Worm (Caenorhabditis elegans): Measurements from ENCODE around the gene clec-146.

The clec-146 gene

DNA sequence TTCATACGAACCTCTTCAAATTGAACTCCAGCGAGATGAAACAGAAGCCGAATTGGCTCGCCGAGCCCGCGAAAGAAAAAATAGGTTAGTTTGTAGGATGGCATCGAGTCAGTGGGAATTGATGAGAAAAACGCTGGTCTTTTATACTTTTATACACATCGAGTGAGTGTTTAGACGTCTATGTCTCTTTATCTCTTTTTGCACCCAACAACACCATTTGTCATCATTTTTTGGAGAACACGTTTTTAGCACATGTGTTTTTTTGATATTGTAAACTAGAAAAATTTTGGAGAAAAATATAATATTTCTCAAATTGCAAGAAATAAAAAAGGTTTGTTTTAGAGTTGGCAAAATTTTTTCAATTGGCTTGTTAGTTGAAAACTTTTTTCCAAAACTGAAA, 30.8 kb upstream of the clec-146 start, which contains the start of gene gst-16:
Gene gst-16, minus strand, starts transcription at position 111 of the 400 bp plus-strand sequence.
- no peak for TF ChIP-seq rcor-1 (GFP tag; IDR thresholded peaks at IDR 0.05)
- TF ChIP-seq chd-7 (tag; optimal IDR thresholded peaks at IDR 0.05), result no peak

DNA sequence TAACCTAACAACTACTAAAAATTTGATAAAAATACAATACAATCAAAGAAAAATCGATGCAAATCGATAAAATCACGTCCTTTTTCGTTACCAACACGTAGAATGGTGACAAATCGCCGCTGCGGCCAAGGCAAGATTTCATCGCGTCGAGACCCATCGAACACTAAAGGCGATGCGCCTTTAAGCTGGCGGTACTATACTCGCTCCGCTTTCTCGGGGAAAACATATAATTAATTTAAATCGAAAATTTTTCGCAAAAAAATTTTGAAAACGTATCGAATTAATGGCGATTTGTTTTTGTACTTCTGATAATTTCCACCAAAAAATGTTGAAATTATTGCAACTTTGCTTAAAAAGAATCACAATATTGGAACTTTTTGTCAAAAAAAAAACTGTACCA, 28.6 kb upstream of the clec-146 start:
- 0 out of 2 replicates have a peak, but pooled peaks have one; percentile 13 for TF ChIP-seq madf-8 (GFP tag; conservative IDR thresholded peaks at IDR 0.05)
- peak; percentile 71 for TF ChIP-seq F33H1.4 (GFP tag; IDR thresholded peaks at IDR 0.05)
- peak; percentile 67 for TF ChIP-seq madf-6 (GFP tag; IDR thresholded peaks at IDR 0.05)

DNA sequence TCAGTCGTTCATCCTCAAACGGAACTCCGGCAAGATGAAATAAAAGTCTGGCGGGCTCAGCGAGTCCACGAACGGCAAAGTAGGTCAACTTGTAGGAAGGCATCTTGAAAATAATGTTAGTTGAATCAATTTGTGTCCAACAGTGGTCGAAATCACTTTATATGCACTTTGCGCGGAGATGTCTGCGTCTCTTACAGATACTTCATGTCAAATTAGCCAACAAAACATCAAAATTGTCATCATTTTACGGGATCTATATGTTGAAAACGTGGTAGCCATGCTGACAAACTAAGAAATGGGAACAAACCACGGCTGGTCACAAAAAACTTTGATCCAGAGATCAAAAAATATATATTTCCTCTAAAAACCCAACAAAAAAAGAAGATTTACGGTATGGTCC, 24.2 kb upstream of the clec-146 start, which contains the start of gene gst-12:
Gene gst-12, minus strand, starts transcription at position 254 of the 400 bp plus-strand sequence.
- TF ChIP-seq pha-4 (tag; optimal IDR thresholded peaks at IDR 0.05), result no peak
- no peak for TF ChIP-seq zim-3 (tag; optimal IDR thresholded peaks at IDR 0.05)
- TF ChIP-seq nfya-1 (tag; optimal IDR thresholded peaks at IDR 0.05; ENCODE audit: borderline replicate concordance, insufficient read depth), result no peak
- TF ChIP-seq ccch-3 (GFP tag; optimal IDR thresholded peaks at IDR 0.05), result no peak
- TF ChIP-seq ama-1 (optimal IDR thresholded peaks at IDR 0.05), result no peak
- no peak for TF ChIP-seq ama-1 (GFP tag; optimal IDR thresholded peaks at IDR 0.05)
- TF ChIP-seq dox-1 (GFP tag; IDR thresholded peaks at IDR 0.05), result no peak
- TF ChIP-seq rec-8 (tag; optimal IDR thresholded peaks at IDR 0.05), result no peak
- no peak for TF ChIP-seq ztf-22 (GFP tag; optimal IDR thresholded peaks at IDR 0.05)
- TF ChIP-seq ceh-40 (GFP tag; IDR thresholded peaks at IDR 0.05), result no peak
- no peak for TF ChIP-seq rpc-1 (optimal IDR thresholded peaks at IDR 0.05)
- no peak for TF ChIP-seq rpc-1 (tag; optimal IDR thresholded peaks at IDR 0.05)
- no peak for TF ChIP-seq F22D6.2 (tag; optimal IDR thresholded peaks at IDR 0.05)
- no peak for TF ChIP-seq dpl-1 (GFP tag; optimal IDR thresholded peaks at IDR 0.05)
- TF ChIP-seq nhr-90 (tag; optimal IDR thresholded peaks at IDR 0.05), result no peak
- TF ChIP-seq hlh-26 (GFP tag; conservative IDR thresholded peaks at IDR 0.05), result no peak

DNA sequence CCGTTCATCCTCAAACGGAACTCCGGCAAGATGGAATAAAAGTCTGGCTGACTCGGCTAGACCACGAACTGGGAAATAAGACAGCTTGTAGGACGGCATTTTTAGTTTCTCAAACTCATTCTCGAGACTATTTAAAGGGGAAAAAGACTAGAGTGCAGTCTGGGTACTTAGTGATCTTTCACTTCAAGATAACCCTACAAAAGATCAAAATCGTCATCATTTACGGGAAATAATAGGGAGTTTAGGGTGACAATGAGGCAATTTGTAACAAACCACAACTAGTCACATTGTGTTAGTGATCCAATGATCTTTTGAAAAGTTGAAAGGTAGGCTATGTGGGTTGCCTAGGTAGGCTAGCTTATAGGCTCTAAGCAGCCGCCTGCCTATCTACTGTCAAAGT, 22.4 kb upstream of the clec-146 start, which contains the start of gene gst-14:
Gene gst-14, minus strand, starts transcription at position 101 of the 400 bp plus-strand sequence.
- TF ChIP-seq lsy-27 (tag; optimal IDR thresholded peaks at IDR 0.05; ENCODE audit: borderline replicate concordance, insufficient read depth) (no peak), Y53G8AR.9 (GFP tag; conservative IDR thresholded peaks at IDR 0.05) (no peak), snpc-3.4 (tag; optimal IDR thresholded peaks at IDR 0.05) (no peak), madf-3 (GFP tag; IDR thresholded peaks at IDR 0.05) (no peak), F23B12.7 (tag; optimal IDR thresholded peaks at IDR 0.05; ENCODE audit: insufficient read depth) (no peak), dpl-1 (GFP tag; optimal IDR thresholded peaks at IDR 0.05) (no peak), madf-8 (GFP tag; conservative IDR thresholded peaks at IDR 0.05) (no peak), lin-54 (GFP tag; optimal IDR thresholded peaks at IDR 0.05) (no peak), sdz-38 (tag; optimal IDR thresholded peaks at IDR 0.05) (no peak)

DNA sequence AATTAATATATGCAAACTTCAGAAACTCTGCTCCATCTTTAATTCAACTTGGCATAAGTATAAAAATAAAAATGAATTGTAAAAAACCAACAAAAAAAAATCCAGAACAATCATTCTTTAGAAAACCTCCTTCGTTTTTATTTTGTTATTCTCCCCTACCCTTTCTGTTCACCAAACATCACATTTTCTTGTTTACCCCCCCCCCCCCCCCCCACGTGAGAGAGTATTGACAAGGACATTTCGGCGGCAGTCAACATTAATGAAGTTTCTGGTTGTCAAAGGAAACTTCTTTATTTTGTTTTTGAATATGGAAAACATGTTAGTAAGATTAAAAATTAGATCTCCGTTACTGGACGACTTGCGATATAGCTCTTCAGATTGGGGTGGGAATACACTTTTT, 20.9 kb upstream of the clec-146 start:
- TF ChIP-seq egrh-3 (GFP tag; IDR thresholded peaks at IDR 0.05) (0 out of 2 replicates have a peak, but pooled peaks have one; percentile 33), rec-8 (tag; optimal IDR thresholded peaks at IDR 0.05) (no peak)

DNA sequence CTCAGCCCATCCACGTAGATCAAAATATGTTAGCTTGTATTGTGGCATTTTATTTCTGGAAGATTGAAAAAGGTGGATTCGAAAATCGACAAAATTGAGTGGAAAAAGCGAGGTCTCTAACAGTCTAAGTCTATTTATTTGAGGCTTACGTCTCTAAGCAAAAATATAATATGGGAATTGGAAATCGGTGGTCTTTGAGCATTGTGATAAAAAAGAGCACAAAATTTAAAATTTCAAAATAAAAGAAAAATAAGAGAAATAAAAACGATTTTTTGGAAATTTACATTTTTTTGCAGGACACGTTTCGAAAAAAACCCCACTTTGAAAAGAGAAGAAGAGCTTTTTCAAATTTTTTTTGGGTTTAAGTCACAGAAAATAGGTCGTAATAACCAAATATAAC, 19.5 kb upstream of the clec-146 start, which contains the start of gene gst-15:
Gene gst-15, minus strand, starts transcription at position 101 of the 400 bp plus-strand sequence.
- TF ChIP-seq atf-7 (tag; optimal IDR thresholded peaks at IDR 0.05), result no peak
- TF ChIP-seq nhr-120 (GFP tag; IDR thresholded peaks at IDR 0.05), result no peak
- TF ChIP-seq lin-40 (tag; optimal IDR thresholded peaks at IDR 0.05), result no peak
- TF ChIP-seq ztf-26 (tag; optimal IDR thresholded peaks at IDR 0.05), result no peak
- TF ChIP-seq madf-10 (tag; optimal IDR thresholded peaks at IDR 0.05), result no peak
- no peak for TF ChIP-seq madf-3 (GFP tag; IDR thresholded peaks at IDR 0.05)
- TF ChIP-seq xnd-1 (tag; optimal IDR thresholded peaks at IDR 0.05), result no peak
- no peak for TF ChIP-seq K12H6.12 (tag; optimal IDR thresholded peaks at IDR 0.05)
- TF ChIP-seq Y95B8A.8 (GFP tag; IDR thresholded peaks at IDR 0.05), result no peak
- TF ChIP-seq aptf-3 (GFP tag; IDR thresholded peaks at IDR 0.05), result no peak
- TF ChIP-seq egl-44 (GFP tag; IDR thresholded peaks at IDR 0.05), result no peak
- no peak for TF ChIP-seq Y79H2A.3 (GFP tag; conservative IDR thresholded peaks at IDR 0.05)
- TF ChIP-seq ztf-22 (GFP tag; optimal IDR thresholded peaks at IDR 0.05), result no peak
- TF ChIP-seq zim-3 (tag; optimal IDR thresholded peaks at IDR 0.05), result no peak
- TF ChIP-seq F22D6.2 (tag; optimal IDR thresholded peaks at IDR 0.05), result no peak
- no peak for TF ChIP-seq lag-1 (GFP tag; IDR thresholded peaks at IDR 0.05)
